Fruit fly (Drosophila melanogaster) whole organism, embryonic: ENCODE measurements around the gene Hnf4.

Experiments
- Abd-B ChIP-seq: fragments of 200-800 bp; sonication (Bioruptor generic); optimal IDR thresholded peaks from 2 replicates; lab custom pipeline; 2018; ENCODE audit warnings: missing biosample characterization, mild to moderate bottlenecking, missing genetic modification characterization, moderate library complexity
- Antp ChIP-seq: fragments of 200-800 bp; sonication (Bioruptor generic); optimal IDR thresholded peaks from 3 replicates; lab custom pipeline; 2016; ENCODE audit warnings: missing biosample characterization, missing genetic modification characterization
- Bteb2 ChIP-seq: fragments of 200-800 bp; sonication (Bioruptor generic); optimal IDR thresholded peaks from 2 replicates; lab custom pipeline; 2016; ENCODE audit warnings: missing biosample characterization, missing genetic modification characterization
- CG12104 ChIP-seq: fragments of 200-800 bp; sonication (Bioruptor generic); optimal IDR thresholded peaks from 3 replicates; lab custom pipeline; 2016; ENCODE audit warnings: missing biosample characterization, missing genetic modification characterization
- CG12219 ChIP-seq: fragments of 200-800 bp; sonication (Bioruptor generic); optimal IDR thresholded peaks from 3 replicates; lab custom pipeline; 2018; ENCODE audit warnings: missing biosample characterization, mild to moderate bottlenecking, missing genetic modification characterization
- CG12769 ChIP-seq: fragments of 200-800 bp; sonication (Bioruptor generic); optimal IDR thresholded peaks from 2 replicates; lab custom pipeline; 2019; ENCODE audit warnings: missing biosample characterization, mild to moderate bottlenecking, missing genetic modification characterization, moderate library complexity
- CG13624 ChIP-seq: fragments of 200-800 bp; sonication (Bioruptor generic); optimal IDR thresholded peaks from 2 replicates; lab custom pipeline; 2016; ENCODE audit warnings: missing biosample characterization, missing genetic modification characterization
- CG14014 ChIP-seq: fragments of 200-800 bp; sonication (Bioruptor generic); IDR thresholded peaks from 2 replicates; pipeline ENCODE4 v1.3.6; 2022; ENCODE audit warnings: missing biosample characterization, missing genetic modification characterization
- CG15011 ChIP-seq: fragments of 200-800 bp; sonication (Bioruptor generic); optimal IDR thresholded peaks from 3 replicates; lab custom pipeline; 2018; ENCODE audit warnings: missing biosample characterization, mild to moderate bottlenecking, missing genetic modification characterization
- CG15073 ChIP-seq: fragments of 200-800 bp; sonication (Bioruptor generic); optimal IDR thresholded peaks from 2 replicates; lab custom pipeline; 2016; ENCODE audit warnings: missing biosample characterization, missing genetic modification characterization
- CG16863 ChIP-seq: fragments of 200-800 bp; sonication (Bioruptor generic); optimal IDR thresholded peaks from 3 replicates; lab custom pipeline; 2016; ENCODE audit warnings: missing biosample characterization, missing genetic modification characterization
- CG17612 ChIP-seq: fragments of 200-800 bp; sonication (Bioruptor generic); IDR thresholded peaks from 2 replicates; pipeline ENCODE4 v1.3.6; 2022; ENCODE audit warnings: missing biosample characterization, missing genetic modification characterization
- CG2129 ChIP-seq: fragments of 200-800 bp; sonication (Bioruptor generic); IDR thresholded peaks from 2 replicates; pipeline ENCODE4 v1.3.6; 2022; ENCODE audit warnings: missing biosample characterization, missing genetic modification characterization; ENCODE audit not compliant: partially characterized antibody
- CG30020 ChIP-seq: fragments of 200-800 bp; optimal IDR thresholded peaks from 2 replicates; lab custom pipeline; 2019; ENCODE audit warnings: missing biosample characterization, mild to moderate bottlenecking, missing genetic modification characterization, moderate library complexity
- CG31224 ChIP-seq: fragments of 200-800 bp; sonication (Bioruptor generic); IDR thresholded peaks from 2 replicates; pipeline ENCODE4 v1.3.6; 2022; ENCODE audit warnings: missing biosample characterization, missing genetic modification characterization
- CG32772 ChIP-seq: fragments of 200-800 bp; sonication (Bioruptor generic); IDR thresholded peaks from 2 replicates; pipeline ENCODE4 v1.3.6; 2022; ENCODE audit warnings: missing biosample characterization, missing genetic modification characterization
- CG42726 ChIP-seq: fragments of 200-800 bp; sonication (Bioruptor generic); IDR thresholded peaks from 2 replicates; pipeline ENCODE4 v1.3.6; 2022; ENCODE audit warnings: missing biosample characterization, missing genetic modification characterization; ENCODE audit not compliant: partially characterized antibody
- CG4617 ChIP-seq: fragments of 200-800 bp; sonication (Bioruptor generic); optimal IDR thresholded peaks from 3 replicates; lab custom pipeline; 2016; ENCODE audit warnings: missing biosample characterization, missing genetic modification characterization, borderline replicate concordance
- CG7271 ChIP-seq: fragments of 200-800 bp; sonication (Bioruptor generic); optimal IDR thresholded peaks from 2 replicates; lab custom pipeline; 2018; ENCODE audit warnings: missing biosample characterization, mild to moderate bottlenecking, missing genetic modification characterization, moderate library complexity
- CG9727 ChIP-seq: fragments of 200-800 bp; sonication (Bioruptor generic); optimal IDR thresholded peaks from 3 replicates; lab custom pipeline; 2017; ENCODE audit warnings: missing biosample characterization, mild to moderate bottlenecking, missing genetic modification characterization
- D19A ChIP-seq: fragments of 200-800 bp; optimal IDR thresholded peaks from 3 replicates; lab custom pipeline; 2019; ENCODE audit warnings: missing biosample characterization, mild to moderate bottlenecking, missing genetic modification characterization, moderate library complexity
- Deaf1 ChIP-seq: fragments of 200-800 bp; optimal IDR thresholded peaks from 3 replicates; lab custom pipeline; 2019; ENCODE audit warnings: missing biosample characterization, mild to moderate bottlenecking, missing genetic modification characterization, moderate library complexity
- Dll ChIP-seq: fragments of 200-800 bp; sonication (Bioruptor generic); IDR thresholded peaks from 4 replicates; pipeline ENCODE4 v1.3.6; 2022; ENCODE audit warnings: missing biosample characterization, missing genetic modification characterization; ENCODE audit not compliant: partially characterized antibody
- Drgx ChIP-seq: fragments of 200-800 bp; sonication (Bioruptor generic); IDR thresholded peaks from 2 replicates; pipeline ENCODE4 v1.3.6; 2022; ENCODE audit warnings: missing biosample characterization, missing genetic modification characterization
- HLH54F ChIP-seq: fragments of 200-800 bp; sonication (Bioruptor generic); optimal IDR thresholded peaks from 3 replicates; lab custom pipeline; 2016; ENCODE audit warnings: missing biosample characterization, missing genetic modification characterization
- Hmr ChIP-seq: fragments of 200-800 bp; sonication (Bioruptor generic); optimal IDR thresholded peaks from 3 replicates; lab custom pipeline; 2017; ENCODE audit warnings: mild to moderate bottlenecking, missing biosample characterization, missing genetic modification reagents, missing genetic modification characterization
- Mrtf ChIP-seq: fragments of 200-800 bp; sonication (Bioruptor generic); IDR thresholded peaks from 3 replicates; pipeline ENCODE4 v1.3.6; 2022; ENCODE audit warnings: missing biosample characterization, missing genetic modification characterization
- Nf-YB ChIP-seq: fragments of 200-800 bp; sonication (Bioruptor generic); optimal IDR thresholded peaks from 3 replicates; lab custom pipeline; 2019; ENCODE audit warnings: missing biosample characterization, mild to moderate bottlenecking, missing genetic modification characterization, moderate library complexity
- Optix ChIP-seq: fragments of 200-800 bp; sonication (Bioruptor generic); IDR thresholded peaks from 3 replicates; pipeline ENCODE4 v1.3.6; 2022; ENCODE audit warnings: missing biosample characterization, missing genetic modification characterization
- Pdp1 ChIP-seq, 2 experiments: fragments of 200-800 bp; sonication (Bioruptor generic); optimal IDR thresholded peaks; 3 replicates each; lab custom pipeline; 2016; ENCODE audit warnings: missing biosample characterization in 2 of 2, missing genetic modification characterization in 2 of 2, mild to moderate bottlenecking in 1 of 2, moderate library complexity in 1 of 2
- al ChIP-seq: fragments of 200-800 bp; sonication (Bioruptor generic); IDR thresholded peaks from 2 replicates; pipeline ENCODE4 v1.3.6; 2022; ENCODE audit warnings: missing biosample characterization, missing genetic modification characterization
- ap ChIP-seq: fragments of 200-800 bp; sonication (Bioruptor generic); IDR thresholded peaks from 2 replicates; pipeline ENCODE4 v1.3.6; 2022; ENCODE audit warnings: missing biosample characterization, missing genetic modification characterization
- az2 ChIP-seq: fragments of 200-800 bp; sonication (Bioruptor generic); optimal IDR thresholded peaks from 3 replicates; lab custom pipeline; 2016; ENCODE audit warnings: missing biosample characterization, missing genetic modification characterization
- ci ChIP-seq: fragments of 200-800 bp; sonication (Bioruptor generic); IDR thresholded peaks from 3 replicates; pipeline ENCODE4 v1.3.6; 2022; ENCODE audit warnings: missing biosample characterization, missing genetic modification characterization
- crol ChIP-seq: fragments of 200-800 bp; sonication (Bioruptor generic); IDR thresholded peaks from 2 replicates; pipeline ENCODE4 v1.3.6; 2022; ENCODE audit warnings: missing biosample characterization, missing genetic modification characterization
- dm ChIP-seq: fragments of 200-800 bp; sonication (Bioruptor generic); optimal IDR thresholded peaks from 3 replicates; lab custom pipeline; 2016; ENCODE audit warnings: missing biosample characterization, missing genetic modification characterization
- eve ChIP-seq, 2 experiments: fragments of >200 bp; optimal IDR thresholded peaks; 2 replicates each; lab custom pipeline; 2017; ENCODE audit warnings: missing biosample characterization in 2 of 2, missing genetic modification characterization in 2 of 2
- lilli ChIP-seq: fragments of 200-800 bp; sonication (Bioruptor generic); optimal IDR thresholded peaks from 3 replicates; lab custom pipeline; 2016; ENCODE audit warnings: missing biosample characterization, missing genetic modification characterization
- peb ChIP-seq: fragments of 200-800 bp; sonication (Bioruptor generic); IDR thresholded peaks from 2 replicates; pipeline ENCODE4 v1.3.6; 2022; ENCODE audit warnings: missing biosample characterization, missing genetic modification characterization
- pros ChIP-seq: fragments of 200-800 bp; sonication (Bioruptor generic); optimal IDR thresholded peaks from 3 replicates; lab custom pipeline; 2019; ENCODE audit warnings: missing biosample characterization, mild to moderate bottlenecking, missing genetic modification characterization, moderate library complexity
- psq ChIP-seq: fragments of 200-800 bp; sonication (Bioruptor generic); optimal IDR thresholded peaks from 2 replicates; lab custom pipeline; 2017; ENCODE audit warnings: missing biosample characterization, missing genetic modification characterization
- pzg ChIP-seq: fragments of 200-800 bp; sonication (Bioruptor generic); optimal IDR thresholded peaks from 3 replicates; lab custom pipeline; 2018; ENCODE audit warnings: missing biosample characterization, mild to moderate bottlenecking, missing genetic modification characterization, moderate library complexity
- schlank ChIP-seq: fragments of 200-800 bp; sonication (Bioruptor generic); optimal IDR thresholded peaks from 2 replicates; lab custom pipeline; 2018; ENCODE audit warnings: missing biosample characterization, mild to moderate bottlenecking, missing genetic modification characterization
- sens-2 ChIP-seq: fragments of 200-800 bp; sonication (Bioruptor generic); IDR thresholded peaks from 2 replicates; pipeline ENCODE4 v1.3.6; 2022; ENCODE audit warnings: missing biosample characterization, missing genetic modification characterization
- slp2 ChIP-seq: fragments of 200-800 bp; sonication (Bioruptor generic); optimal IDR thresholded peaks from 2 replicates; lab custom pipeline; 2016; ENCODE audit warnings: missing biosample characterization, missing genetic modification characterization
- so ChIP-seq: fragments of 200-800 bp; sonication (Bioruptor generic); IDR thresholded peaks from 3 replicates; pipeline ENCODE4 v1.3.6; 2022; ENCODE audit warnings: missing biosample characterization, missing genetic modification characterization
- tap ChIP-seq: fragments of 200-800 bp; optimal IDR thresholded peaks from 3 replicates; lab custom pipeline; 2019; ENCODE audit warnings: missing biosample characterization, mild to moderate bottlenecking, missing genetic modification characterization, moderate library complexity
- tna ChIP-seq: fragments of 200-800 bp; sonication (Bioruptor generic); IDR thresholded peaks from 2 replicates; pipeline ENCODE4 v1.3.6; 2022; ENCODE audit warnings: missing biosample characterization, missing genetic modification characterization; ENCODE audit not compliant: partially characterized antibody
- trem ChIP-seq: fragments of 200-800 bp; optimal IDR thresholded peaks from 3 replicates; lab custom pipeline; 2019; ENCODE audit warnings: missing biosample characterization, mild to moderate bottlenecking, missing genetic modification characterization, moderate library complexity
- twi ChIP-seq: fragments of 200-800 bp; optimal IDR thresholded peaks from 2 replicates; lab custom pipeline; 2019; ENCODE audit warnings: missing biosample characterization, mild to moderate bottlenecking, missing genetic modification characterization, moderate library complexity
- vvl ChIP-seq: fragments of 200-800 bp; sonication (Bioruptor generic); IDR thresholded peaks from 2 replicates; pipeline ENCODE4 v1.3.6; 2022; ENCODE audit warnings: missing biosample characterization, missing genetic modification characterization

Gene Hnf4

DNA sequence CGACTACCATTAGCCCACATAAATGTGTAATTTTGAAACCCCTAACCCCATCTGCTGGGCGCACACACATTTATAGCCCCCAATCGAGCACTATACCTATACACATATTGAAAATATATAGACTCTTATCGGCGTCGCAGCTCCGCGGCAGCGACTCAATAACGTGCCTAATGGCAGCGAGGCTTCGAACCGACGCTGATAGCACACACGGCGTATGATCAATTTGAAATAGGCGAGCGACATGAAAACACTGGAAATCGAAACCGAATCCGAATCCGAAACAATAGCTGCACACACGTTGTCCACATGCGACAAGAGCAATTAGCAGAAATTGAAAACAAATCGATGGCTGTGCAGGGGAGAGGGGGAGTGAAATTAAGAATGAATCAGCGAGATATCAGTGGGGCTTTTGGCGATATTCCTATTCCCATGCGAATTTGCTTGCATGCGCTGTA is 15.1 kb downstream of the Hnf4 start (continued):
- TF ChIP-seq CG17612 (GFP tag; lab: Robert Waterston, UW) (no peak), CG42726 (GFP tag; lab: Robert Waterston, UW) (no peak), trem (tag; lab: Kevin White, UChicago) (no peak), CG14014 (GFP tag; lab: Robert Waterston, UW) (no peak), CG2129 (no peak), CG16863 (GFP tag; lab: Kevin White, UChicago) (no peak), pzg (GFP tag; lab: Kevin White, UChicago) (no peak), Mrtf (GFP tag; lab: Robert Waterston, UW) (no peak), al (GFP tag; lab: Robert Waterston, UW) (no peak), CG15073 (GFP tag; lab: Kevin White, UChicago) (no peak), tap (peak; percentile 48), dm (GFP tag; lab: Kevin White, UChicago) (no peak), vvl (GFP tag; lab: Robert Waterston, UW) (peak; percentile 19; the same call in 1 of the 2 replicates), Drgx (GFP tag; lab: Robert Waterston, UW) (no peak), Optix (GFP tag; lab: Robert Waterston, UW) (no peak), CG12769 (peak; percentile 0), schlank (tag; lab: Kevin White, UChicago) (peak; percentile 34), pros (no peak), Abd-B (GFP tag; lab: Kevin White, UChicago) (no peak), eve (GFP tag; optimal IDR thresholded peaks at IDR 0.05; lab: Kevin White, UChicago) (no peak), Bteb2 (GFP tag; lab: Kevin White, UChicago) (no peak), tna (GFP tag; lab: Robert Waterston, UW) (no peak), CG32772 (GFP tag; lab: Robert Waterston, UW) (0 out of 2 replicates have a peak, but pooled peaks have one; percentile 13), ci (GFP tag; lab: Robert Waterston, UW) (peak; percentile 66; the same call in 2 of the 3 replicates), ap (no peak), peb (GFP tag; lab: Robert Waterston, UW) (no peak), CG30020 (tag; lab: Kevin White, UChicago) (no peak), CG9727 (GFP tag; lab: Kevin White, UChicago) (no peak), sens-2 (GFP tag; lab: Robert Waterston, UW) (no peak), Antp (no peak), Pdp1 (GFP tag; optimal IDR thresholded peaks at IDR 0.05; lab: Kevin White, UChicago) (peak in 1 of 2 experiments; percentile 34), lilli (GFP tag; lab: Kevin White, UChicago) (no peak), psq (GFP tag; lab: Kevin White, UChicago) (no peak), D19A (tag; lab: Kevin White, UChicago) (no peak), CG12219 (GFP tag; lab: Kevin White, UChicago) (peak; percentile 43), twi (tag; lab: Kevin White, UChicago) (peak; percentile 3), CG15011 (GFP tag; lab: Kevin White, UChicago) (peak; percentile 10), CG31224 (0 out of 2 replicates have a peak, but pooled peaks have one; percentile 13), CG13624 (no peak), slp2 (GFP tag; lab: Kevin White, UChicago) (no peak), az2 (no peak), CG12104 (peak; percentile 13), CG4617 (no peak), CG7271 (tag; lab: Kevin White, UChicago) (no peak), crol (GFP tag; lab: Robert Waterston, UW) (no peak), so (GFP tag; lab: Robert Waterston, UW) (no peak), Deaf1 (tag; lab: Kevin White, UChicago) (peak; percentile 80), Nf-YB (GFP tag; lab: Kevin White, UChicago) (no peak), Hmr (GFP tag; lab: Kevin White, UChicago) (peak; percentile 66), Dll (GFP tag; lab: Robert Waterston, UW) (no peak), HLH54F (GFP tag; lab: Kevin White, UChicago) (no peak)
